Worm (Caenorhabditis elegans) whole organism, young adult: ENCODE results near the gene F27E5.5.

ENCODE experiments used
- aptf-2 ChIP-seq: fragments of 200-800 bp; sonication (Bioruptor generic); conservative IDR thresholded peaks from 2 replicates; pipeline ENCODE4 v1.3.6; 2022; ENCODE audit warnings: missing genetic modification reagents, missing genetic modification characterization, missing compliant biosample characterization
- attf-5 ChIP-seq: fragments of 200-800 bp; sonication (Bioruptor generic); optimal IDR thresholded peaks from 2 replicates; lab custom pipeline; 2018; ENCODE audit warnings: mild to moderate bottlenecking, missing genetic modification characterization, missing compliant biosample characterization
- cebp-2 ChIP-seq: fragments of 200-800 bp; sonication (Bioruptor generic); IDR thresholded peaks from 2 replicates; pipeline ENCODE4 v1.3.6; 2022; ENCODE audit warnings: missing genetic modification characterization, missing compliant biosample characterization
- ceh-27 ChIP-seq: fragments of 200-800 bp; sonication (Bioruptor generic); optimal IDR thresholded peaks from 2 replicates; lab custom pipeline; 2018; ENCODE audit warnings: mild to moderate bottlenecking, missing genetic modification characterization, moderate library complexity, missing compliant biosample characterization
- dpl-1 ChIP-seq: fragments of 150-350 bp; optimal IDR thresholded peaks from 2 replicates; lab custom pipeline; 2014; ENCODE audit warnings: missing biosample characterization, missing genetic modification reagents, missing genetic modification characterization
- hlh-26 ChIP-seq: fragments of 200-800 bp; sonication (Bioruptor generic); conservative IDR thresholded peaks from 2 replicates; pipeline ENCODE4 v1.3.6; 2022; ENCODE audit warnings: missing genetic modification reagents, missing genetic modification characterization, missing compliant biosample characterization
- madf-10 ChIP-seq: sonication (generic microtip); optimal IDR thresholded peaks from 2 replicates; lab custom pipeline; 2016; ENCODE audit warnings: mild to moderate bottlenecking, missing genetic modification characterization, missing compliant biosample characterization
- madf-8 ChIP-seq: fragments of 200-800 bp; sonication (Bioruptor generic); conservative IDR thresholded peaks from 2 replicates; pipeline ENCODE4 v1.3.6; 2022; ENCODE audit warnings: missing genetic modification reagents, missing genetic modification characterization, missing compliant biosample characterization
- mel-28 ChIP-seq: sonication (generic microtip); optimal IDR thresholded peaks from 2 replicates; lab custom pipeline; 2016; ENCODE audit warnings: borderline replicate concordance, mild to moderate bottlenecking, missing genetic modification characterization, missing compliant biosample characterization
- mxl-1 ChIP-seq: sonication (generic microtip); optimal IDR thresholded peaks from 2 replicates; lab custom pipeline; 2016; ENCODE audit warnings: missing genetic modification characterization, missing compliant biosample characterization
- rec-8 ChIP-seq, 2 experiments: sonication (generic microtip); optimal IDR thresholded peaks; 2 replicates each; lab custom pipeline; 2016; ENCODE audit warnings: mild to moderate bottlenecking in 2 of 2, missing genetic modification characterization in 2 of 2, missing genetic modification reagents in 2 of 2, missing genotype in 2 of 2, missing biosample characterization in 1 of 2, missing compliant biosample characterization in 1 of 2, moderate library complexity in 1 of 2
- snpc-4 ChIP-seq, 5 experiments: fragments of 150-350 bp in 1 of 5; sonication (generic microtip) in 4 of 5; optimal IDR thresholded peaks; 2 replicates each; lab custom pipeline; 2014 to 2018; ENCODE audit warnings: missing genetic modification characterization in 5 of 5, missing biosample characterization in 3 of 5, antibody characterized with exemption in 2 of 5, mild to moderate bottlenecking in 2 of 5, missing compliant biosample characterization in 2 of 5, missing genotype in 2 of 5, moderate library complexity in 2 of 5, missing genetic modification reagents in 1 of 5
- unc-62 ChIP-seq: fragments of 150-350 bp; optimal IDR thresholded peaks from 2 replicates; lab custom pipeline; 2014; ENCODE audit warnings: missing biosample characterization, missing genetic modification reagents, missing genetic modification characterization

- TF ChIP-seq snpc-4 (GFP tag; optimal IDR thresholded peaks at IDR 0.05; lab: Kevin White, UChicago) (no peak), snpc-4 (tag; optimal IDR thresholded peaks at IDR 0.05; lab: Kevin White, UChicago) (no peak), ceh-27 (GFP tag; lab: Kevin White, UChicago) (no peak), madf-8 (GFP tag; lab: Robert Waterston, UW) (no peak), aptf-2 (GFP tag; lab: Robert Waterston, UW) (no peak), madf-10 (tag; lab: Kevin White, UChicago) (no peak), attf-5 (GFP tag; lab: Kevin White, UChicago) (no peak), unc-62 (GFP tag; lab: Kevin White, UChicago) (no peak), mel-28 (no peak), mxl-1 (no peak), dpl-1 (GFP tag; lab: Kevin White, UChicago) (no peak), rec-8 (tag; optimal IDR thresholded peaks at IDR 0.05; lab: Kevin White, UChicago) (no peak), hlh-26 (no peak), cebp-2 (GFP tag; lab: Robert Waterston, UW) (no peak)
Observed at ce11 chrII:10098428-10098827, 33.2 kb downstream of the F27E5.5 start.
